Fruit fly (Drosophila melanogaster): ENCODE results near the gene CG13877.

DNA sequence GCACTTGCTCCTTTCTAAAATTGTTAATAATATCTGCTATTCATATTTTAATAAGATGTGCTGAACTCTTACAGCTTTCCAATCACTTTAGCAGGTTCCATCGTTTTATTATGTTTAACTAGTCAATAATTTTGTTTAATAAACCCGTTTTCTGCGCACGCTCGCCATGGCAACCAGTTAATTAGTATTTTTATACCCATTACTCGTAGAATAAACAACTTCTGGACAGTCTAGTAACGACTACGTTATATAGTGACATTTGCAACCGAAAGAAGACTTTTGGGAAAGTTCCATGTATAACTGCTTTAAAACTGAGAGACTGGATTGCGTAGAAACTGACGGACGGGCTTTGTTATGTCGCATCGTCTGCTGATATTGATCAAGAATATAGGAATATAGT lies 15.4 kb downstream of the CG13877 start, which contains the start of gene CG34453:
- TF ChIP-seq CG3407 (GFP tag; optimal IDR thresholded peaks at IDR 0.05) (no peak), chm (GFP tag; IDR thresholded peaks at IDR 0.05) (no peak), Usf (GFP tag; optimal IDR thresholded peaks at IDR 0.05) (no peak), jigr1 (GFP tag; IDR thresholded peaks at IDR 0.05) (no peak), CG7745 (tag; optimal IDR thresholded peaks at IDR 0.05) (no peak), CG12659 (GFP tag; optimal IDR thresholded peaks at IDR 0.05) (no peak), chif (GFP tag; optimal IDR thresholded peaks at IDR 0.05) (no peak), CG12236 (GFP tag; optimal IDR thresholded peaks at IDR 0.05) (no peak), Ets65A (GFP tag) (no peak), CG17361 (GFP tag; IDR thresholded peaks at IDR 0.05) (no peak)
